Worm (Caenorhabditis elegans): ENCODE measurements around the gene ZK666.4.

DNA sequence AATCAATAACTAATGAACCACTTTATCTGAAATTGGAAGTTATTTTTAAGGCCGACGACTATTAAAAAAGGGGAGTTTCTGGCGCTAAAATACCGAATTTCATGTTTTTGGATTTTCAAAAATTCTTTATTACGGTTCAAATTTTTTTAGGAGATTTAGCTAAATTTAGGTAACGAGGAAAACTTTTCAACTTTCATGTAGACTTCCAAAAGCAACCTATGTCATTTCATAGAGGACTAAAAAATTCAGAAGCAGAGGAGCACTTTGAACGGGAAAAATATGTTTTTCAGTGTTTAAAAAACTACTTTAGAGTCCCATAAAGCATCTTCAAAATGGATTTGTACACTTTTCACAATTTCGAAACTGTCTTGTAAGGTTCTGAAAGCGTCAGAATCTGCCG lies 36.3 kb downstream of the ZK666.4 start:
- TF ChIP-seq lin-39 (tag; optimal IDR thresholded peaks at IDR 0.05) (no peak), ztf-4 (tag; optimal IDR thresholded peaks at IDR 0.05) (no peak), aly-2 (tag; optimal IDR thresholded peaks at IDR 0.05) (no peak), ama-1 (optimal IDR thresholded peaks at IDR 0.05) (no peak), unc-39 (tag; optimal IDR thresholded peaks at IDR 0.05) (no peak), nhr-11 (tag; optimal IDR thresholded peaks at IDR 0.05) (no peak), nhr-77 (tag; optimal IDR thresholded peaks at IDR 0.05) (no peak), F13H6.1 (tag; optimal IDR thresholded peaks at IDR 0.05) (no peak)
